Worm (Caenorhabditis elegans) whole organism, midembryonic: ENCODE results near the gene Y37H2A.1.

Experiments
- T22C8.4 ChIP-seq: fragments of 200-800 bp; sonication (Bioruptor generic); IDR thresholded peaks from 2 replicates; pipeline ENCODE4 v1.3.6; 2022; ENCODE audit warnings: missing genetic modification characterization, missing compliant biosample characterization
- cog-1 ChIP-seq: sonication (generic microtip); optimal IDR thresholded peaks from 2 replicates; lab custom pipeline; 2016; ENCODE audit warnings: missing genetic modification characterization, missing compliant biosample characterization
- flt-1 ChIP-seq: fragments of 200-800 bp; sonication (Bioruptor generic); IDR thresholded peaks from 2 replicates; pipeline ENCODE4 v1.3.6; 2022; ENCODE audit warnings: missing genetic modification characterization, missing compliant biosample characterization
- klf-2 ChIP-seq: fragments of 200-800 bp; sonication (Bioruptor generic); conservative IDR thresholded peaks from 2 replicates; pipeline ENCODE4 v1.3.6; 2022; ENCODE audit warnings: missing genetic modification reagents, missing genetic modification characterization, missing compliant biosample characterization
- med-1 ChIP-seq: sonication (generic microtip); optimal IDR thresholded peaks from 2 replicates; lab custom pipeline; 2017; ENCODE audit warnings: missing genetic modification characterization, mild to moderate bottlenecking, missing compliant biosample characterization, antibody characterized with exemption, missing genetic modification reagents; ENCODE audit not compliant: insufficient read depth
- ref-1 ChIP-seq: fragments of 200-800 bp; sonication (Bioruptor generic); conservative IDR thresholded peaks from 2 replicates; pipeline ENCODE4 v1.3.6; 2022; ENCODE audit warnings: missing genetic modification reagents, missing genetic modification characterization, missing compliant biosample characterization
- tab-1 ChIP-seq: fragments of 200-800 bp; sonication (Bioruptor generic); IDR thresholded peaks from 2 replicates; pipeline ENCODE4 v1.3.6; 2022; ENCODE audit warnings: missing genetic modification characterization, missing compliant biosample characterization
- ztf-23 ChIP-seq: fragments of 200-800 bp; sonication (Bioruptor generic); IDR thresholded peaks from 2 replicates; pipeline ENCODE4 v1.3.6; 2022; ENCODE audit warnings: missing genetic modification reagents, missing genetic modification characterization, missing compliant biosample characterization
- ztf-29 ChIP-seq: fragments of 200-800 bp; sonication (Bioruptor generic); IDR thresholded peaks from 2 replicates; pipeline ENCODE4 v1.3.6; 2022; ENCODE audit warnings: missing genetic modification reagents, missing genetic modification characterization, missing compliant biosample characterization

The Y37H2A.1 gene

ce11 chrV:18098387-18098786 lies 9.7 kb upstream of the Y37H2A.1 start, which contains the start of gene par-4:
Gene par-4, plus strand, starts transcription at chrV:18098687.
- no peak for TF ChIP-seq cog-1 (tag; lab: Kevin White, UChicago)
- no peak for TF ChIP-seq flt-1 (GFP tag; lab: Robert Waterston, UW)
- no peak for TF ChIP-seq ref-1 (GFP tag; lab: Robert Waterston, UW)
- TF ChIP-seq ztf-29 (GFP tag; lab: Robert Waterston, UW) = no peak
- no peak for TF ChIP-seq klf-2 (GFP tag; lab: Robert Waterston, UW)
- no peak for TF ChIP-seq tab-1 (GFP tag; lab: Robert Waterston, UW)
- TF ChIP-seq T22C8.4 (GFP tag; lab: Robert Waterston, UW) = no peak
- TF ChIP-seq ztf-23 (GFP tag; lab: Robert Waterston, UW) = no peak
- no peak for TF ChIP-seq med-1

ce11 chrV:18106055-18106454 lies 2.0 kb upstream of the Y37H2A.1 start:
- TF ChIP-seq T22C8.4 (GFP tag; lab: Robert Waterston, UW) = no peak
- no peak for TF ChIP-seq ztf-23 (GFP tag; lab: Robert Waterston, UW)
- no peak for TF ChIP-seq klf-2 (GFP tag; lab: Robert Waterston, UW)
- TF ChIP-seq flt-1 (GFP tag; lab: Robert Waterston, UW) = no peak
- no peak for TF ChIP-seq ref-1 (GFP tag; lab: Robert Waterston, UW)
- TF ChIP-seq tab-1 (GFP tag; lab: Robert Waterston, UW) = no peak
- no peak for TF ChIP-seq med-1
- no peak for TF ChIP-seq ztf-29 (GFP tag; lab: Robert Waterston, UW)
- TF ChIP-seq cog-1 (tag; lab: Kevin White, UChicago) = no peak

ce11 chrV:18109449-18109848 lies 1.4 kb downstream of the Y37H2A.1 start:
- no peak for TF ChIP-seq tab-1 (GFP tag; lab: Robert Waterston, UW)
- no peak for TF ChIP-seq ref-1 (GFP tag; lab: Robert Waterston, UW)
- no peak for TF ChIP-seq ztf-29 (GFP tag; lab: Robert Waterston, UW)
- no peak for TF ChIP-seq T22C8.4 (GFP tag; lab: Robert Waterston, UW)
- TF ChIP-seq med-1 = no peak
- TF ChIP-seq flt-1 (GFP tag; lab: Robert Waterston, UW) = no peak
- TF ChIP-seq ztf-23 (GFP tag; lab: Robert Waterston, UW) = no peak
- no peak for TF ChIP-seq cog-1 (tag; lab: Kevin White, UChicago)
- no peak for TF ChIP-seq klf-2 (GFP tag; lab: Robert Waterston, UW)

- TF ChIP-seq T22C8.4 (GFP tag; lab: Robert Waterston, UW) (no peak), flt-1 (GFP tag; lab: Robert Waterston, UW) (no peak), med-1 (no peak), tab-1 (GFP tag; lab: Robert Waterston, UW) (no peak), klf-2 (GFP tag; lab: Robert Waterston, UW) (no peak), ztf-23 (GFP tag; lab: Robert Waterston, UW) (no peak), ref-1 (GFP tag; lab: Robert Waterston, UW) (no peak), cog-1 (tag; lab: Kevin White, UChicago) (no peak), ztf-29 (GFP tag; lab: Robert Waterston, UW) (no peak)
Measured at ce11 chrV:18123639-18124038, 15.6 kb downstream of the Y37H2A.1 start, which contains the start of gene fbxa-107. Gene fbxa-107, plus strand, starts transcription at chrV:18123939.

- TF ChIP-seq tab-1 (GFP tag; lab: Robert Waterston, UW) (no peak), ztf-29 (GFP tag; lab: Robert Waterston, UW) (no peak), ref-1 (GFP tag; lab: Robert Waterston, UW) (no peak), med-1 (no peak), flt-1 (GFP tag; lab: Robert Waterston, UW) (no peak), ztf-23 (GFP tag; lab: Robert Waterston, UW) (no peak), klf-2 (GFP tag; lab: Robert Waterston, UW) (no peak), T22C8.4 (GFP tag; lab: Robert Waterston, UW) (no peak), cog-1 (tag; lab: Kevin White, UChicago) (no peak)
Measured at ce11 chrV:18125075-18125474, 17.0 kb downstream of the Y37H2A.1 start, which contains the start of gene fbxa-210. Gene fbxa-210, plus strand, starts transcription at chrV:18125375.

ce11 chrV:18127192-18127591 lies 19.1 kb downstream of the Y37H2A.1 start, which contains the start of gene fbxa-211:
Gene fbxa-211, plus strand, starts transcription at chrV:18127519.
- TF ChIP-seq cog-1 (tag; lab: Kevin White, UChicago) (no peak), med-1 (no peak), tab-1 (GFP tag; lab: Robert Waterston, UW) (no peak), flt-1 (GFP tag; lab: Robert Waterston, UW) (no peak), T22C8.4 (GFP tag; lab: Robert Waterston, UW) (no peak), ztf-29 (GFP tag; lab: Robert Waterston, UW) (no peak), klf-2 (GFP tag; lab: Robert Waterston, UW) (no peak), ztf-23 (GFP tag; lab: Robert Waterston, UW) (no peak), ref-1 (GFP tag; lab: Robert Waterston, UW) (no peak)

- TF ChIP-seq klf-2 (GFP tag; lab: Robert Waterston, UW) (no peak), tab-1 (GFP tag; lab: Robert Waterston, UW) (no peak), T22C8.4 (GFP tag; lab: Robert Waterston, UW) (no peak), ztf-29 (GFP tag; lab: Robert Waterston, UW) (no peak), ztf-23 (GFP tag; lab: Robert Waterston, UW) (no peak)
Measured at ce11 chrV:18128545-18128944, 20.5 kb downstream of the Y37H2A.1 start.

ce11 chrV:18129663-18130272 lies 21.7 kb downstream of the Y37H2A.1 start:
- peak; percentile 82 for TF ChIP-seq T22C8.4 (GFP tag; lab: Robert Waterston, UW)

- TF ChIP-seq T22C8.4 (GFP tag; lab: Robert Waterston, UW) = no peak
- no peak for TF ChIP-seq med-1
- TF ChIP-seq cog-1 (tag; lab: Kevin White, UChicago) = no peak
- TF ChIP-seq flt-1 (GFP tag; lab: Robert Waterston, UW) = no peak
- no peak for TF ChIP-seq ref-1 (GFP tag; lab: Robert Waterston, UW)
- TF ChIP-seq ztf-23 (GFP tag; lab: Robert Waterston, UW) = no peak
- TF ChIP-seq tab-1 (GFP tag; lab: Robert Waterston, UW) = no peak
- no peak for TF ChIP-seq ztf-29 (GFP tag; lab: Robert Waterston, UW)
- TF ChIP-seq klf-2 (GFP tag; lab: Robert Waterston, UW) = no peak
Measured at ce11 chrV:18131049-18131448, 23.0 kb downstream of the Y37H2A.1 start, which contains the start of gene Y37H2A.12. Gene Y37H2A.12, minus strand, starts transcription at chrV:18131129.
